Worm (Caenorhabditis elegans): ENCODE measurements around the gene gln-2.

The gln-2 gene

DNA sequence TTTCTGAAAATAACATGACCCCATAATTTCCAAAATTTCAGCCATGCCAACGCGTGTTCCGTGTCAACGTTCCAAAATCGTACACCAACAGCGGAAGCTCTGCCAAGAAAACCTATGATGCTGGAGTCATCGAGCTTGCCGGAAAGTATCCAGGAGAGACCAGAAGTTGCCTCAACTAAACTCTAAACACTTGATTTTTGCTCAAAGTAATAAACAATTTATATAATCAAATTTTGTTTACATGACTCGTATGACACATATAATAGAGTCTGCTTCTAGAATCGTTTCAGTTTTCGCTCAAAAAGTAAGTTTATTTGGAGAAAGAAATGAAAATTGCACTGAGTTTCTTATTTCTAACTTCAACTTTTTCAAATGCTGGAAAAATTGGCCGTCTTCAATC, 15.8 kb downstream of the gln-2 start, which contains the start of gene ttr-1:
ttr-1 (plus strand) TSS at position 301 of the 400 bp plus-strand sequence.
- TF ChIP-seq athp-1 (tag; optimal IDR thresholded peaks at IDR 0.05) = no peak
- TF ChIP-seq mcd-1 (GFP tag; IDR thresholded peaks at IDR 0.05) = no peak
- TF ChIP-seq ama-1 (optimal IDR thresholded peaks at IDR 0.05) = peak; percentile 48
- no peak for TF ChIP-seq ama-1 (GFP tag; optimal IDR thresholded peaks at IDR 0.05)
- no peak for TF ChIP-seq somi-1 (GFP tag; optimal IDR thresholded peaks at IDR 0.05)

DNA sequence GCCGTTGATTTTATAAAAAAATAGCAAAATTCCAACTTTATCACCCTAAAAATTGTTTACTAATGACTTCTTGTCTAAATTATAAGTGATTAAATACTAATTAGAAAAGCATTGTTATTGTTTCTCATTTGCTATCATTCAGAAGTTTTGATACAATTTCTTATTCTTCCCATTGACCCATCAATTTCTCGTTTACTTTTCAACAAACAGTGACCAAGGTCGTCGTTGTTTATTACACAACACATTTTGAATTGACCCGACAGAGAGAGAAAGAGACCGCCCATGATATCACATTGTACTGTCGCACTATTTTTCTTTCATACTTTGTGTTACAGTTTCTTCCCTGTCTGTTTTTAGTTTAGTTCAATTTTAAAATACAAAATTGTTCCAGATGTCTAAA, 17.2 kb downstream of the gln-2 start, which contains the start of gene ttr-2:
ttr-2 (plus strand) TSS at position 392 of the 400 bp plus-strand sequence.
- TF ChIP-seq madf-8 (GFP tag; conservative IDR thresholded peaks at IDR 0.05) (no peak), ccch-3 (GFP tag; optimal IDR thresholded peaks at IDR 0.05) (no peak), lsl-1 (GFP tag; optimal IDR thresholded peaks at IDR 0.05) (no peak), fkh-3 (tag; optimal IDR thresholded peaks at IDR 0.05) (no peak), aptf-2 (GFP tag; conservative IDR thresholded peaks at IDR 0.05) (no peak), lag-1 (GFP tag; IDR thresholded peaks at IDR 0.05) (no peak), B0261.1 (tag; optimal IDR thresholded peaks at IDR 0.05) (no peak), lin-40 (tag; optimal IDR thresholded peaks at IDR 0.05) (no peak), ztf-6 (GFP tag; IDR thresholded peaks at IDR 0.05) (no peak), nhr-90 (tag; optimal IDR thresholded peaks at IDR 0.05) (no peak), snpc-1.1 (tag; optimal IDR thresholded peaks at IDR 0.05; ENCODE audit: insufficient read depth) (no peak), ztf-28 (GFP tag; IDR thresholded peaks at IDR 0.05) (no peak), nhr-179 (tag; optimal IDR thresholded peaks at IDR 0.05) (no peak), ztf-18 (tag; optimal IDR thresholded peaks at IDR 0.05) (no peak), madf-3 (GFP tag; IDR thresholded peaks at IDR 0.05) (no peak)

DNA sequence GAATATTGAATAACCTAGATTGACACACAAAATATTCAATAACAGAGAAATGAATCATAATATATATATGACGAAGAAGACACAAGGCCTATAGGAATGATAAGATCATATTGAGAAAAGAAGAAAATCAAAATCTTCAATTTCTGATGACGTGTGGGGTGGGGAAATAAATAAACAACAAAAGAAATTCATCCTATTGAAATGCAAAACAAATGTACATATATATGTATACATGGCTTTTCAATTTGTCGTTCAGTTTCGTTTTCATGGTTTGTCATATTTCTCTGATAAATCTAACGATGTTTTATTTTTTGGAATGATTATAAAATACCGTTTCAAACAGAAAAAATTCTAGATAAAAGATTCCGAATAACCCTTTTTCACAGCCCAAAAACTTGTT, 18.0 kb downstream of the gln-2 start, which contains the start of gene ttr-3:
ttr-3 (minus strand) TSS at position 101 of the 400 bp plus-strand sequence.
- TF ChIP-seq K12H6.12 (tag; optimal IDR thresholded peaks at IDR 0.05) (no peak), B0261.1 (tag; optimal IDR thresholded peaks at IDR 0.05) (no peak), F55B11.4 (tag; optimal IDR thresholded peaks at IDR 0.05; ENCODE audit: borderline replicate concordance, insufficient read depth) (no peak), cebp-2 (GFP tag; IDR thresholded peaks at IDR 0.05) (no peak), lin-26 (GFP tag; IDR thresholded peaks at IDR 0.05) (no peak), rec-8 (tag; optimal IDR thresholded peaks at IDR 0.05) (no peak), F37B4.10 (GFP tag; IDR thresholded peaks at IDR 0.05) (no peak)

DNA sequence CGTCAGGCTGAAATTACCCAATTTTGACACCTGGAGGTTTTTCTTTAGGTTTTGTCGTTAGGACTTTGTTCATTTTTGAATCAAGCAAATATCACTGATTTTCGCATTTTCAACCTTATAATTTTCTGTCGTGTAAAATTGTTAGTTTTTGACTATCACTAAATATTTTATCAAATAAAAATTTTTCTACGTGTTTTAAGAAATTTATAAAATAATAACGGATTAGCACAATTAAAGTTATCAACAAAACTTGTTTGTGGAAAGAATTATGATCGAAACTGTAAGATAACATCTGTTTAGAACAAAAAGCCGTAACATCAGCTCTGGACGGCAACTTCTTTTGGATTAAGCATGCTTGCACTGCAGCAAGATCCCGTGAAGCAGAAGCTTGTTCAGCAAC, 21.7 kb downstream of the gln-2 start, which contains the start of gene cbp-2:
cbp-2 (plus strand) TSS at position 301 of the 400 bp plus-strand sequence.
- TF ChIP-seq ekl-4 (GFP tag; IDR thresholded peaks at IDR 0.05) = no peak
- TF ChIP-seq repo-1 (tag; optimal IDR thresholded peaks at IDR 0.05) = no peak
- TF ChIP-seq lin-40 (tag; optimal IDR thresholded peaks at IDR 0.05) = no peak
- TF ChIP-seq ccch-3 (GFP tag; optimal IDR thresholded peaks at IDR 0.05) = no peak
- no peak for TF ChIP-seq sea-2 (GFP tag; IDR thresholded peaks at IDR 0.05)
- TF ChIP-seq ceh-100 (GFP tag; IDR thresholded peaks at IDR 0.05) = no peak
- no peak for TF ChIP-seq ceh-40 (GFP tag; IDR thresholded peaks at IDR 0.05)
- TF ChIP-seq zfh-2 (GFP tag; conservative IDR thresholded peaks at IDR 0.05) = no peak
- no peak for TF ChIP-seq F23B12.7 (tag; optimal IDR thresholded peaks at IDR 0.05; ENCODE audit: insufficient read depth)
- no peak for TF ChIP-seq K11D2.4 (GFP tag; IDR thresholded peaks at IDR 0.05)
